Fruit fly (Drosophila melanogaster) whole organism, embryonic: ENCODE results near the gene Ankle2.

Experiments used
- Asciz ChIP-seq: fragments of 200-800 bp; sonication (Bioruptor generic); optimal IDR thresholded peaks from 2 replicates; lab custom pipeline; 2017; ENCODE audit warnings: missing biosample characterization, mild to moderate bottlenecking, missing genetic modification characterization, missing genetic modification reagents
- Atf6 ChIP-seq: fragments of 200-800 bp; sonication (Bioruptor generic); IDR thresholded peaks from 2 replicates; pipeline ENCODE4 v1.3.6; 2022; ENCODE audit warnings: missing biosample characterization, missing genetic modification characterization
- Blimp-1 ChIP-seq: fragments of 200-800 bp; sonication (Bioruptor generic); optimal IDR thresholded peaks from 3 replicates; lab custom pipeline; 2018; ENCODE audit warnings: missing biosample characterization, missing genetic modification characterization, mild to moderate bottlenecking, moderate library complexity, missing genetic modification reagents
- CG10543 ChIP-seq: fragments of 200-800 bp; sonication (Bioruptor generic); optimal IDR thresholded peaks from 3 replicates; lab custom pipeline; 2017; ENCODE audit warnings: missing biosample characterization, mild to moderate bottlenecking, missing genetic modification characterization, moderate library complexity
- CG10565 ChIP-seq: fragments of 200-800 bp; sonication (Bioruptor generic); optimal IDR thresholded peaks from 3 replicates; lab custom pipeline; 2016; ENCODE audit warnings: missing biosample characterization, mild to moderate bottlenecking, missing genetic modification characterization
- CG11085 ChIP-seq: fragments of 200-800 bp; sonication (Bioruptor generic); IDR thresholded peaks from 2 replicates; pipeline ENCODE4 v1.3.6; 2022; ENCODE audit warnings: missing biosample characterization, missing genetic modification characterization
- CG11695 ChIP-seq: fragments of 200-800 bp; sonication (Bioruptor generic); IDR thresholded peaks from 3 replicates; pipeline ENCODE4 v1.3.6; 2022; ENCODE audit warnings: missing biosample characterization, missing genetic modification characterization
- CG12659 ChIP-seq: fragments of 200-800 bp; sonication (Bioruptor generic); optimal IDR thresholded peaks from 3 replicates; lab custom pipeline; 2017; ENCODE audit warnings: mild to moderate bottlenecking, missing biosample characterization, missing genetic modification reagents, missing genetic modification characterization
- CG13123 ChIP-seq: fragments of 200-800 bp; sonication (Bioruptor generic); optimal IDR thresholded peaks from 2 replicates; lab custom pipeline; 2016; ENCODE audit warnings: missing biosample characterization, missing genetic modification characterization
- CG17359 ChIP-seq: fragments of 200-800 bp; sonication (Bioruptor generic); optimal IDR thresholded peaks from 3 replicates; lab custom pipeline; 2018; ENCODE audit warnings: missing biosample characterization, mild to moderate bottlenecking, missing genetic modification characterization, moderate library complexity
- CG18476 ChIP-seq: fragments of 200-800 bp; sonication (Bioruptor generic); optimal IDR thresholded peaks from 2 replicates; lab custom pipeline; 2016; ENCODE audit warnings: missing biosample characterization, mild to moderate bottlenecking, missing genetic modification characterization
- CG18619 ChIP-seq: fragments of 200-800 bp; sonication (Bioruptor generic); optimal IDR thresholded peaks from 3 replicates; lab custom pipeline; 2017; ENCODE audit warnings: missing biosample characterization, mild to moderate bottlenecking, missing genetic modification characterization
- CG2712 ChIP-seq: fragments of 200-800 bp; optimal IDR thresholded peaks from 3 replicates; lab custom pipeline; 2019; ENCODE audit warnings: missing biosample characterization, mild to moderate bottlenecking, missing genetic modification characterization, moderate library complexity
- CG3281 ChIP-seq: fragments of 200-800 bp; sonication (Bioruptor generic); optimal IDR thresholded peaks from 3 replicates; lab custom pipeline; 2017; ENCODE audit warnings: missing biosample characterization, mild to moderate bottlenecking, missing genetic modification characterization
- CG3407 ChIP-seq: fragments of 200-800 bp; sonication (Bioruptor generic); optimal IDR thresholded peaks from 2 replicates; lab custom pipeline; 2018; ENCODE audit warnings: missing biosample characterization, mild to moderate bottlenecking, missing genetic modification characterization
- CG34376 ChIP-seq: fragments of 200-800 bp; sonication (Bioruptor generic); optimal IDR thresholded peaks from 2 replicates; lab custom pipeline; 2018; ENCODE audit warnings: missing biosample characterization, mild to moderate bottlenecking, missing genetic modification characterization
- CG4854 ChIP-seq: fragments of 200-800 bp; sonication (Bioruptor generic); optimal IDR thresholded peaks from 2 replicates; lab custom pipeline; 2016; ENCODE audit warnings: missing biosample characterization, missing genetic modification characterization, inconsistent platforms
- CG5180 ChIP-seq: fragments of 200-800 bp; sonication (Bioruptor generic); optimal IDR thresholded peaks from 3 replicates; lab custom pipeline; 2017; ENCODE audit warnings: missing biosample characterization, missing genetic modification characterization, mild to moderate bottlenecking, moderate library complexity, missing genetic modification reagents
- CG5953 ChIP-seq: fragments of 200-800 bp; sonication (Bioruptor generic); IDR thresholded peaks from 2 replicates; pipeline ENCODE4 v1.3.6; 2022; ENCODE audit warnings: missing biosample characterization, missing genetic modification characterization
- CG7372 ChIP-seq: fragments of 200-800 bp; sonication (Bioruptor generic); IDR thresholded peaks from 2 replicates; pipeline ENCODE4 v1.3.6; 2022; ENCODE audit warnings: missing biosample characterization, missing genetic modification characterization
- CG8089 ChIP-seq: fragments of 200-800 bp; sonication (Bioruptor generic); optimal IDR thresholded peaks from 3 replicates; lab custom pipeline; 2016; ENCODE audit warnings: missing biosample characterization, missing genetic modification characterization
- CG9215 ChIP-seq: fragments of 200-800 bp; sonication (Bioruptor generic); IDR thresholded peaks from 2 replicates; pipeline ENCODE4 v1.3.6; 2022; ENCODE audit warnings: missing biosample characterization, missing genetic modification characterization
- Camta ChIP-seq: fragments of 200-800 bp; sonication (Bioruptor generic); optimal IDR thresholded peaks from 2 replicates; lab custom pipeline; 2016; ENCODE audit warnings: missing biosample characterization, missing genetic modification characterization
- D ChIP-seq, 2 experiments: fragments of 200-800 bp in 1 of 2; fragments of >200 bp in 1 of 2; sonication (Bioruptor generic) in 1 of 2; optimal IDR thresholded peaks; 2 replicates in 1 of 2; 3 replicates in 1 of 2; lab custom pipeline; 2017; ENCODE audit warnings: mild to moderate bottlenecking in 1 of 2, missing biosample characterization in 1 of 2, missing genetic modification characterization in 1 of 2, missing genetic modification reagents in 1 of 2
- Dad ChIP-seq: fragments of 200-800 bp; sonication (Bioruptor generic); optimal IDR thresholded peaks from 3 replicates; lab custom pipeline; 2016; ENCODE audit warnings: missing biosample characterization, missing genetic modification characterization
- Doc3 ChIP-seq: fragments of 200-800 bp; sonication (Bioruptor generic); IDR thresholded peaks from 3 replicates; pipeline ENCODE4 v1.3.6; 2022; ENCODE audit warnings: missing biosample characterization, missing genetic modification characterization; ENCODE audit not compliant: partially characterized antibody
- Eip74EF ChIP-seq, 2 experiments: fragments of 200-800 bp in 1 of 2; fragments of >200 bp in 1 of 2; sonication (Bioruptor generic) in 1 of 2; optimal IDR thresholded peaks; 2 replicates each; lab custom pipeline; 2017 to 2019; ENCODE audit warnings: missing biosample characterization in 2 of 2, missing genetic modification characterization in 2 of 2, mild to moderate bottlenecking in 1 of 2, moderate library complexity in 1 of 2
- HLH3B ChIP-seq: fragments of 200-800 bp; sonication (Bioruptor generic); IDR thresholded peaks from 2 replicates; pipeline ENCODE4 v1.3.6; 2022; ENCODE audit warnings: missing biosample characterization, missing genetic modification characterization
- Hmr ChIP-seq: fragments of 200-800 bp; sonication (Bioruptor generic); optimal IDR thresholded peaks from 3 replicates; lab custom pipeline; 2017; ENCODE audit warnings: mild to moderate bottlenecking, missing biosample characterization, missing genetic modification reagents, missing genetic modification characterization
- Hr51 ChIP-seq, 2 experiments: fragments of 200-800 bp; sonication (Bioruptor generic); optimal IDR thresholded peaks; 2 replicates in 1 of 2; 3 replicates in 1 of 2; lab custom pipeline; 2016 to 2018; ENCODE audit warnings: missing biosample characterization in 2 of 2, missing genetic modification characterization in 2 of 2, mild to moderate bottlenecking in 1 of 2, moderate library complexity in 1 of 2
- Meics ChIP-seq: fragments of 200-800 bp; sonication (Bioruptor generic); optimal IDR thresholded peaks from 2 replicates; lab custom pipeline; 2017; ENCODE audit warnings: missing biosample characterization, mild to moderate bottlenecking, missing genetic modification characterization
- Mes4 ChIP-seq: fragments of 200-800 bp; sonication (Bioruptor generic); optimal IDR thresholded peaks from 2 replicates; lab custom pipeline; 2016; ENCODE audit warnings: missing biosample characterization, missing genetic modification characterization
- Rx ChIP-seq: fragments of 200-800 bp; sonication (Bioruptor generic); IDR thresholded peaks from 2 replicates; pipeline ENCODE4 v1.3.6; 2022; ENCODE audit warnings: missing biosample characterization, missing genetic modification characterization
- Sin3A ChIP-seq: fragments of >200 bp; optimal IDR thresholded peaks from 2 replicates; lab custom pipeline; 2018
- Ssrp ChIP-seq: fragments of 200-800 bp; sonication (Bioruptor generic); optimal IDR thresholded peaks from 2 replicates; lab custom pipeline; 2018; ENCODE audit warnings: missing biosample characterization, mild to moderate bottlenecking, missing genetic modification characterization, moderate library complexity
- bcd ChIP-seq: fragments of 200-800 bp; sonication (Bioruptor generic); optimal IDR thresholded peaks from 2 replicates; lab custom pipeline; 2017; ENCODE audit warnings: missing biosample characterization, mild to moderate bottlenecking, missing genetic modification characterization
- chif ChIP-seq, 2 experiments: fragments of 200-800 bp; sonication (Bioruptor generic); optimal IDR thresholded peaks; 3 replicates each; lab custom pipeline; 2016; ENCODE audit warnings: missing biosample characterization in 2 of 2, missing genetic modification characterization in 2 of 2
- ci ChIP-seq: fragments of 200-800 bp; sonication (Bioruptor generic); IDR thresholded peaks from 3 replicates; pipeline ENCODE4 v1.3.6; 2022; ENCODE audit warnings: missing biosample characterization, missing genetic modification characterization
- crp ChIP-seq, 2 experiments: fragments of 200-800 bp; sonication (Bioruptor generic); optimal IDR thresholded peaks; 2 replicates in 1 of 2; 3 replicates in 1 of 2; lab custom pipeline; 2017; ENCODE audit warnings: missing biosample characterization in 2 of 2, missing genetic modification characterization in 2 of 2, mild to moderate bottlenecking in 1 of 2, moderate library complexity in 1 of 2
- dpn ChIP-seq, 2 experiments: fragments of 200-800 bp; sonication (Bioruptor generic); optimal IDR thresholded peaks; 3 replicates each; lab custom pipeline; 2016; ENCODE audit warnings: missing biosample characterization in 2 of 2, missing genetic modification characterization in 2 of 2
- ewg ChIP-seq: fragments of 200-800 bp; sonication (Bioruptor generic); optimal IDR thresholded peaks from 3 replicates; lab custom pipeline; 2017; ENCODE audit warnings: mild to moderate bottlenecking, missing biosample characterization, missing genetic modification reagents, missing genetic modification characterization
- odd ChIP-seq: fragments of 200-800 bp; sonication (Bioruptor generic); optimal IDR thresholded peaks from 2 replicates; lab custom pipeline; 2017; ENCODE audit warnings: missing biosample characterization, mild to moderate bottlenecking, missing genetic modification characterization
- org-1 ChIP-seq: fragments of 200-800 bp; sonication (Bioruptor generic); optimal IDR thresholded peaks from 2 replicates; lab custom pipeline; 2017; ENCODE audit warnings: missing biosample characterization, missing genetic modification characterization
- pnt ChIP-seq: fragments of 200-800 bp; sonication (Bioruptor generic); optimal IDR thresholded peaks from 3 replicates; lab custom pipeline; 2016; ENCODE audit warnings: missing biosample characterization, missing genetic modification characterization
- sc ChIP-seq, 3 experiments: fragments of >200 bp in 2 of 3; fragments of 200-800 bp in 1 of 3; sonication (Bioruptor generic) in 1 of 3; optimal IDR thresholded peaks; 2 replicates in 2 of 3; 3 replicates in 1 of 3; lab custom pipeline; 2017; ENCODE audit warnings: mild to moderate bottlenecking in 1 of 3, missing biosample characterization in 1 of 3, missing genetic modification characterization in 1 of 3, missing genetic modification reagents in 1 of 3
- sens ChIP-seq: fragments of 200-800 bp; sonication (Bioruptor generic); peaks from one replicate; lab custom pipeline; 2016; ENCODE audit warnings: missing biosample characterization, missing genetic modification characterization
- sob ChIP-seq: fragments of 200-800 bp; sonication (Bioruptor generic); IDR thresholded peaks from 2 replicates; pipeline ENCODE4 v1.3.6; 2022; ENCODE audit warnings: missing biosample characterization, missing genetic modification characterization
- sr ChIP-seq: fragments of 200-800 bp; sonication (Bioruptor generic); IDR thresholded peaks from 3 replicates; pipeline ENCODE4 v1.3.6; 2022; ENCODE audit warnings: missing biosample characterization, missing genetic modification characterization
- vvl ChIP-seq: fragments of 200-800 bp; sonication (Bioruptor generic); IDR thresholded peaks from 2 replicates; pipeline ENCODE4 v1.3.6; 2022; ENCODE audit warnings: missing biosample characterization, missing genetic modification characterization

Ankle2 gene

dm6 chrX:17582650-17583049 is 3.6 kb upstream of the Ankle2 start (continued):
- TF ChIP-seq CG9215 (GFP tag; lab: Robert Waterston, UW), result no peak
- peak; percentile 0 to 26 for TF ChIP-seq dpn (GFP tag; optimal IDR thresholded peaks at IDR 0.05; lab: Kevin White, UChicago)
- TF ChIP-seq CG11085 (GFP tag; lab: Robert Waterston, UW), result no peak
- peak; percentile 59; the same call in 1 of the 3 replicates for TF ChIP-seq ci
- TF ChIP-seq vvl (GFP tag; lab: Robert Waterston, UW), result no peak
- peak in 1 of 2 experiments; percentile 33 for TF ChIP-seq chif (GFP tag; optimal IDR thresholded peaks at IDR 0.05; lab: Kevin White, UChicago)
- TF ChIP-seq CG2712 (tag; lab: Kevin White, UChicago), result peak; percentile 0
- TF ChIP-seq Asciz (GFP tag; lab: Kevin White, UChicago), result peak; percentile 61
- peak; percentile 48 for TF ChIP-seq CG8089 (GFP tag; lab: Kevin White, UChicago)
- peak; percentile 9 for TF ChIP-seq CG18476 (GFP tag; lab: Kevin White, UChicago)
- TF ChIP-seq CG5180 (GFP tag; lab: Kevin White, UChicago), result peak; percentile 9
- TF ChIP-seq Ssrp, result no peak
- no peak for TF ChIP-seq CG7372 (GFP tag; lab: Robert Waterston, UW)
- peak; percentile 7 for TF ChIP-seq ewg (GFP tag; lab: Kevin White, UChicago)
- 0 out of 2 replicates have a peak, but pooled peaks have one; percentile 19 for TF ChIP-seq sob (GFP tag; lab: Robert Waterston, UW)
- peak; percentile 22; the same call in 1 of the 3 replicates for TF ChIP-seq sr (GFP tag; lab: Robert Waterston, UW)
- peak; percentile 40 for TF ChIP-seq CG13123 (GFP tag; lab: Kevin White, UChicago)
- peak; percentile 10 for TF ChIP-seq bcd (GFP tag; lab: Kevin White, UChicago)
- no peak for TF ChIP-seq sc (optimal IDR thresholded peaks at IDR 0.05; lab: Kevin White, UChicago)
- TF ChIP-seq sc (GFP tag; optimal IDR thresholded peaks at IDR 0.05; lab: Kevin White, UChicago), result peak; percentile 2
- peak; percentile 50 for TF ChIP-seq Meics (GFP tag; lab: Kevin White, UChicago)
- TF ChIP-seq Mes4, result peak; percentile 8
- peak; percentile 57 for TF ChIP-seq CG10543 (GFP tag; lab: Kevin White, UChicago)
- no peak for TF ChIP-seq CG10565
- TF ChIP-seq D (optimal IDR thresholded peaks at IDR 0.05; lab: Kevin White, UChicago), result no peak
- peak; percentile 37 for TF ChIP-seq D (GFP tag; optimal IDR thresholded peaks at IDR 0.05; lab: Kevin White, UChicago)
- peak; percentile 40 for TF ChIP-seq CG12659 (GFP tag; lab: Kevin White, UChicago)
- peak; percentile 26 for TF ChIP-seq CG18619 (GFP tag; lab: Kevin White, UChicago)
- no peak for TF ChIP-seq Doc3 (GFP tag; lab: Robert Waterston, UW)
- no peak for TF ChIP-seq CG34376 (GFP tag; lab: Kevin White, UChicago)
- peak; percentile 56 for TF ChIP-seq CG17359 (tag; lab: Kevin White, UChicago)
- peak; percentile 57 for TF ChIP-seq odd (GFP tag; lab: Kevin White, UChicago)
- TF ChIP-seq HLH3B (GFP tag; lab: Robert Waterston, UW), result peak; percentile 47; the same call in 1 of the 2 replicates
- no peak for TF ChIP-seq crp (GFP tag; optimal IDR thresholded peaks at IDR 0.05; lab: Kevin White, UChicago)
- peak; percentile 2 for TF ChIP-seq pnt (GFP tag; lab: Kevin White, UChicago)
- TF ChIP-seq Rx (GFP tag; lab: Robert Waterston, UW), result no peak
- peak; percentile 63 for TF ChIP-seq Hmr (GFP tag; lab: Kevin White, UChicago)
- TF ChIP-seq Sin3A, result no peak
- peak; percentile 28 for TF ChIP-seq CG3281 (GFP tag; lab: Kevin White, UChicago)
- TF ChIP-seq Hr51 (GFP tag; optimal IDR thresholded peaks at IDR 0.05; lab: Kevin White, UChicago), result peak in 1 of 2 experiments; percentile 1
- peak; percentile 35 for TF ChIP-seq CG4854 (GFP tag; lab: Kevin White, UChicago)
- peak; percentile 7 for TF ChIP-seq Camta (GFP tag; lab: Kevin White, UChicago)
- peak; percentile 21 for TF ChIP-seq org-1
- TF ChIP-seq sens (GFP tag; lab: Kevin White, UChicago), result peak; percentile 89
- peak; percentile 50 for TF ChIP-seq Blimp-1 (GFP tag; lab: Kevin White, UChicago)
- TF ChIP-seq Atf6, result peak; percentile 47; the same call in 1 of the 2 replicates
- TF ChIP-seq CG3407 (GFP tag; lab: Kevin White, UChicago), result peak; percentile 48
- TF ChIP-seq Eip74EF (GFP tag; optimal IDR thresholded peaks at IDR 0.05; lab: Kevin White, UChicago), result peak in 1 of 2 experiments; percentile 48
- TF ChIP-seq Dad, result no peak
- peak; percentile 28; the same call in 1 of the 2 replicates for TF ChIP-seq CG5953 (GFP tag; lab: Robert Waterston, UW)
- peak; percentile 48; the same call in 1 of the 3 replicates for TF ChIP-seq CG11695
